Fruit fly (Drosophila melanogaster): Measurements from ENCODE around the gene Phb1.

Phb1 gene

DNA sequence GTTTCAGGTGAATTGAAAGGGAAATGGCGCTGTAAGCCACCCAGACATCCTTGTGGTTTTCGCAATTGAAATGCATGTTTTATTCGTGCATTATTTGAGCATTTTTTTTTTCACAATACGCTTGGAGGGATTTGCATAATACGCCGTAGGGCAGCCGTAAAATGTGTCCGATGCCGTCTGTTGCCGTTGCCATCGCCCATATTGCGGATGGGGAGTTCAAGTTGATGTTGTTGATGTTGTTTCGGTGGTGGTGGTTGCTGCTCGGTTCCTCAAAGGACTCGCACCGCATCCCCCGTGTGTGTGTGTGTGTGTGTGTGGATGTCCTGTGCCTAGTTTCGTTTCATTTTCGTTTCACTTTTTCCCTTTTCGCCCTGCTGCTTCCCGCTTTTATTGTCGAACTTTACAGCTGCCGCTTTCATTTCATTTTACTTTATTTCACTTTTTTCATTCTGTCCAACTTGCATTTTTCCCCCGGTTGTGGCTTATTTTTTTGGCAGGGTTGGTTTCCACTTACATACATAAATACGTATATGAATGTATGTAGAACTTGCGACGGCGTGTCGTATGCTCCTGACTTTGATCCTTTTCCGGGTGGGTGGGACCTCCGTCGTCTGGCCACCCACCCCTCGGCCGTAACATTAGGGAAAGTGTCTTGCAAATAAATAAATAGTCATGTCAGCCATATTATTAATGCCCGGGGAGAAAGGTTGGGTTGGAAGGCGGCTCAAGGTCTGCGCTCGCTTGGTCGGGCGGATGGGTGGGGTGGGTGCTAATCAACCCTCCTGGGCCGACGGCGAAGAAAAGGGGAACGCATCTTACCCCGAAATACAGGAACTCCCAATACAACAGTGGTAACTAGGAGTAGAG, 14.1 kb upstream of the Phb1 start:
- TF ChIP-seq CTCF (optimal IDR thresholded peaks at IDR 0.05) (no peak), CG8478 (optimal IDR thresholded peaks at IDR 0.05) (no peak)

DNA sequence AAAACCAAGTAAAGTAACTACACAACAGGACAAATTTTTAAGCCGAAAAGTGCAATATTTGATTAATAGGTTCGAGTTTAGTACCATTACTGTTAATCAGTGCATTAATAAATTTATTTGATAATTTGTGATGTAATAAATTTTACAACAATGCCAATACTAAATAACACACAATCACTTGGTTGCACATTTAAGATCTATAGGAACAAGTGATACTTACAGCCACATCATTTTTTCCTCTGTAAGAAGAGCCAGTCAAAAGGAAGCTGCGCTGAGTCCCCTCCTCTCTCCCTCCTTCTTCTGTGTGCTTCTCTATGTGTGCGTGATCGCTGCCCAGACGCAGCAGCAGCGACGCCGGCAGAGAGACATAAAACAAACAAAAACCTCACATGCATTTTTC, 13.1 kb upstream of the Phb1 start:
- no peak for TF ChIP-seq CG8478 (optimal IDR thresholded peaks at IDR 0.05)
- no peak for TF ChIP-seq CTCF (optimal IDR thresholded peaks at IDR 0.05)

DNA sequence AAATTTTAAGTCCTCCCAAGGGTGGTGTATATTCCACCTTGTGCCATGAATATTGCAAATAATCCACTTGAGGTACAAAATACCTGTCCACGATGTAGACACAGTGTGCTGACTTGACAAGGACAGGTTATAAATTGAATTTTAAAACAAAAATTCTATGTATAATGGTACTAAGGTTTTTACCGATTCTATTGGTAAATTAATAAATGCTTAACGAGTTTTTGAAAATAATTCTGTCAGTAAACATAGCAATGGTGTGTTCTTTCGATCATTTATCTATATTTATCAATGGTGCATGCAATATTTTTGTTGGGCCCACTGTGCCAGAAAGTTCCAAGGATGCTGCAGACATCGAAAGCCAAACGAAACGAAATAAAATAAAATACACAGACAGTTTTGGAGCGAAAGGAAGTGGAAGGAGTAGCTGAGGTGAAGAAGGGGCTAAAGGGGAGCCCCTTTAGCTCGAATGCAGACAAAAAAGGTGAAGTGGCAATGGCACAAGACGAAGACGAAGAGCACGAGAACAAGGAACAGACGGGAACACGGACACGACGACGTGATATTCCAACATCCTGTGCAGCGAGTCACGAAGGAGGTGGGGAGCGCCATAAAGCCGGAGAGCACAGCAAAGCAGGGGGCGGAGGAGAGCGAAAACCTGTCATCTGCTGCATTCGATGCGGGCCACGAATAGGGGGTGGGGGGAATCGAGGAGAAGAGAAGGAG, 12.4 kb upstream of the Phb1 start:
- TF ChIP-seq CG8478 (optimal IDR thresholded peaks at IDR 0.05) (no peak), CTCF (optimal IDR thresholded peaks at IDR 0.05) (no peak)

DNA sequence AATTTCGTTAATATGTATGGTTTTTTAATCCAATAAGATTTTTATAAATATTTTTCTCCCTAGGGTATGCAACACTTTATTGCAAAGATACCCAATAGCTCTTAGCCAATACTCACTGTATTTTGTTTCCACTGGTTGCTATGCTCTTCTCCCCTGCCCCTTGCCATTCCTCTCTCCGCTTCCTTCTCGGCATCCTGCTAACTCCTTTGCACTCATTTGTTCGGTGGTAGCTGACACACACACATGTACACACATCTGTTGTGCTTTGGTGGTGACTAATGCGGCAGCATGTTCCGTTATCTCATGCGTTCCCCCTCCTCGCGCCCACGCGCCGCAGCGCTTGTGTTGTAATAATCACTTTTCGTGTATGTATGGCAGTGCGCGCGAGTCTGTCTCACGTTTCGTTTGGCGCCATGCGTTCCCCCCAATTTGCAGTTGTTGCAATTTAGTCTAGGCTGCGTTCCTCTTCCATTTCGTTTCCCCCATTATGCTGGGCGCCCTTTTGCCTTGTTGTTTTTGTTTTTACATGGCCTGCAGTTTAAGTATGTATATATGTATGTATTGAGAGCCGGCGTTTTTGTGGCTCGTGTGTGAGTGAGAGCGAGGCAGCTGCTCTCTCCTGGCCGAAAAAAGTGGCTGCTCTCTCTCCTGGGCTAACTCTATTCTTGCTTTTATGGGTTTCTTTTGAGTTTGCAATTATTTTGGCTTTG, 11.3 kb upstream of the Phb1 start, which contains the start of gene Polr1D:
Gene Polr1D, minus strand, starts transcription at position 420 of the 710 bp plus-strand sequence.
- TF ChIP-seq CTCF (optimal IDR thresholded peaks at IDR 0.05) (no peak), CG8478 (optimal IDR thresholded peaks at IDR 0.05) (no peak)

DNA sequence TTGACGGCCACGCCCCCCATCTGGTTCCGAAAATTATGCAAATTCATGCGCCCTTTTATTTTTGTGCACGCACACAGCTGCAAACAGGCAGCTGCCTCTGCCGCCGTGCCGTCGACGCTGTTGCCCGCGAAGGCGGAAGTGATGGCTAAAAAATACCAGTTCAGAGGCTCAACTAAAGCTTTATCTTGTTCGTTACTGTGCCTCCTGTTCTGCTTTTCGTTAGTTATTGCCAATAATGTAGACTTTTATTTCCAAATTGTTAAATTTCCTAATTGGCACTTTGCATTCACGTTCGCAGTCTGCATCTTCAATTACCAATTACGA, 10.7 kb upstream of the Phb1 start:
- TF ChIP-seq CTCF (optimal IDR thresholded peaks at IDR 0.05) (no peak), CG8478 (optimal IDR thresholded peaks at IDR 0.05) (no peak)

DNA sequence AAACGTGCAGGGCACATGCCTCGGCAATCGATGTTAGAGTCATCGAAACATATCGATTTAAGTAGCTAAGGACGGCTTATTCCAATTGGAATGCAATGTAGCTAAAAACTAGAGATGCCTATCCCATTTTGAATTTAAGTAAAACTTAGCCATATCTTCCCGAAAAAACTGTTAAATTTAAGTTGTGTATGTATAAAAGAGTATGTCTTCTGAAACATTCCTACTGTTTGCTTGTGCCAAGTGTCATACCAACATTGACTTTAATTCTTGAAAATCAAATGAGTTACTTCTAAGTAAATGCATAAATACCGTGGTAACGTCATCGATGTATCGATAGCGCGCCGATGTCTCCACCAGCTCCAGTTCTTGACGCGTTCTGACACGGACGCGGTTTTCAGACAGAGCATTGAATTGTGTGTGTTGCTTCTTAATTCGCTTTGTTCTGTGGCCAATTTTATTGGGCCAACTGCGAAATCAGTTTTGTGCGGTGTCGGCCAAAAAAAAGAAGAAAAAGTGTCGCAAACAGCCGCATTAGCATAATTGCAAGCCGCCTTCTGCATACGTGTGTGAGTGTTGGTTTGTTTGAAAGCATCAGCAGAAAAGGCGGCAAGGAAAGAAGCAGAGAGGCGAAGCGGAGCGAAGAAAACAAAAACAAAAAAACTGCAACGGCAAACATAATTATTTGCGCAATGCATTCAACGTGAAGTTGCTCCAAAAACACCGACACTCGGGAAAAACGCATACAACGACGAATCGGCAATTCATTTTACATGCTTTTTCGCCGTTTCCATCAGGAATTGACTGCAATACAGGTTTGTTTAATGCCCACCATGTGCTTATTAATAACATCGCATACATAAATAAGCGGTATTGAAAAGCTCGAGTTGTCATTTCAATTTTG, 10.0 kb upstream of the Phb1 start, which contains the start of gene brat:
Gene brat, plus strand, starts transcription at position 352 of the 901 bp plus-strand sequence.
- TF ChIP-seq CG8478 (optimal IDR thresholded peaks at IDR 0.05) (no peak), CTCF (optimal IDR thresholded peaks at IDR 0.05) (peak in 1 of 2 experiments; percentile 12)

DNA sequence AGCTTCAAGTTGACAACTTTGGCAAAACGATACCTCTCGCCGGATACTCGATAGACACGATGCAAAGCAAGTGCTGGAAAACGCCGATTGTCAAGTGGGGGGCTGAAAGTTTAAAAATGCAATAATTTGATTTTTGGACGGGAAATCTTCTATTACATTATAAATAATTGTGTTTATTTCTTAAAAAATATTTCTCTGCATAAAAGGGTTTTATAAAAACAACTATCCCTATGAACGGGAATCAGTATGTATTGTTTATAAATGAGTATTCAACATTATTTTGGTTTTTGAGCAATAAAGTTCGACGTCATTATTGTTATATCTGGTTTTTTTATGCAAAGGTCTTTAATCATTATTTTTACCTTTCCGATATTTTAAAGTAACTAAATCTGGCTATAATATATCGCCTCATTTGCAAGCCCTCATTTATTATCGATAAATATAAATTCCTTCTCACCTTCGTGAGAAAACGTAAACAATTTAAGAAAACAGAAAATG, 8.3 kb upstream of the Phb1 start, which contains the start of the genes AsnRS and DCTN6-p27:
Gene AsnRS, minus strand, starts transcription at position 50 of the 498 bp plus-strand sequence.
Gene DCTN6-p27, plus strand, starts transcription at position 419 of the 498 bp plus-strand sequence.
- TF ChIP-seq CTCF (optimal IDR thresholded peaks at IDR 0.05) (no peak), CG8478 (optimal IDR thresholded peaks at IDR 0.05) (no peak)

DNA sequence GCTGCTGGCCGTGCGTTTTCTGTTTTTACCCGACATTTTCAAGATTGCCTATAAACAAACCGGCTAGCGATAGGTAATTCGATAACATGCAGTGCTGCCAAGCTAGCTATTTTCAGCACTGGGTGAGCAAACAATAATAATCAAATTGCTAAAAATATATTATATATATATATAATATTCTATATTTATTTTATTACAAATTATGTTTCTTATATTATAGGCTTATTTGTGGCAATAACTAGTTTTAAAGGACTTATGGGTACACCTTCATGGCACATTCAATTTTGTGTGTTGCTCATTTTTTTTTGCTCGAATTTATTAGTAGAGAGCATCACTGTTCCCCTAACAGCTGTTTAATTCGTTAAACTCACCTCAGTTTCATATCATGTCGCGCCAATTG, 3.2 kb upstream of the Phb1 start:
- TF ChIP-seq CTCF (optimal IDR thresholded peaks at IDR 0.05) (no peak), CG8478 (optimal IDR thresholded peaks at IDR 0.05) (no peak)

DNA sequence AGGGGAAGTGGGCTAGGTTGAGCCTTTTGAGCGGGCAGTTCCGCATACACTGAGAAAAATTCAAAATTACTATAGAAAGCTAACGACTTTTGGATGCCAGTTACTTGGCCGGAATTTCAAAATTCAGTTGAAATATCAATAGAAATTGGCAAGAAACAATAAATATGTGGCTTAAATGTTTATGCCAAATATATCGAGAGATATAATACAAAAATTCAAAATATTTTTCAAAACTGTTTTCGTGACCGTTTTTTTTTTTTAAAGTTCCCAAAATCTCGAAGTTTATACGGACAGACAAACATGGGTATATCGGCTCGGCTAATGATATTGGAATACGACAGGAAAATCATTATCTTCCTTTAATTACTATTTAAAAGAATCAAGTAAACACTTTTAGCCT, 2.7 kb downstream of the Phb1 start:
- TF ChIP-seq CTCF (optimal IDR thresholded peaks at IDR 0.05) (no peak), CG8478 (optimal IDR thresholded peaks at IDR 0.05) (no peak)

DNA sequence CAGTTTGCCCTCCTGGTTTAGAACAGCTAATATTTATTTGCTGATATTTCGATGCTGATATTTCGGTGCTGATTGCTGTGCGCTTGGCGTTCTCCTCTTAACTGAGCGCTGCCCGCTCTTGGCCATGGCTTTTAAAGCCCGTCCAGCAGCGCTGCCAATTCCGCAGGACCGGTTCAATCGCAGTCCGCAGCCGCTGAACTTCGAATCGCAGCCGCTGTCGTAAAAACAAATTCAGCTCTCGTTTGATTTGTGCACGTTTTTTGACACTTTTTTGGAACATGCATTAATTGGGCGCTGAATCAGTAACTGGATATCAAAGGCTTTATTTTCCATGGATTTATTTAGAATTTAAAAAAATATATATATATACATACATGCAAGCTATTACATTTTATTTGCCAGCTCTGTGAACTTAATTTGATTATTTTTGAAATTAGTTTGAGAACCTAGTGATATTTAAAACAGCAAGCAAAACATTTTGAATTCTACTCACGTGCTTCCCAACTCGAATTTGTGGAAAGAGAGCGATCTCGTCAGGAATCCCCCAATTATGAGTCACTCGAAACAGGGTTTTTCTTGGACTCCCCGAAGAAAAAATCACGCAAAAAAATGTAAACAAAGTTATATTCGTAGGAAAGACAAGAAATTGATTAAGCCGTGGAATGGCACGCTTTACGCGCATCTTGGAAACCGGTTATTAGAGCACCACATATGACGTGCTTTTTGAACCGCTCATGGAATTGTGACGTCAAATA, 3.3 kb downstream of the Phb1 start, which contains the start of gene Ddc:
Gene Ddc, minus strand, starts transcription at position 111 of the 755 bp plus-strand sequence.
- no peak for TF ChIP-seq CG8478 (optimal IDR thresholded peaks at IDR 0.05)
- TF ChIP-seq CTCF (optimal IDR thresholded peaks at IDR 0.05), result no peak

DNA sequence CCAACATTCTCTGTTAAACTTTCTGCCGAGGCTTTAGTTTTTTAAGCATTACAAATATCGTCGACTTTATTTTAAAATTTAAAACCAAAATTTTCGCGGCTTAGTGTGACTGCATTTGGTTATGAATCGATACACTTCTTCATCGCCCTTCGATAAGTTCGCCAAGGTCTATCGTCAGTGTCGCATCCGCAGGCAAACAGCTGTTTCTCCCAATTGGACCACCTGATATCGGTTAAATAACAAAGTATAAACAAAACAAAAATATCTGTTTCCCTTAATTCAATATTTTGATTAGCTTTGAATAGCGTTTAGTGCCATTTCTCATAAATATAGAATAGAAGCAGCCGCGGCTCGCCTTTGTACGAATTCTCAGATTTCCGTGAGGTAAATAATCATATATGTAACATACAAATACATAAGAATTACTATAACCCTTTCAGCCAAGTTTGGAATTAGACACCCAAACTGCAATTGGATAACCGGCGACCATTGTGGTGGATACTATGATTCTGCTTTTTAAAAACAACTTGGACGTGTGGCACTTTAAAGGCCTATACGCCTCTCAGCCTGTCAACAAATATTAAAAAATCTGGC, 9.4 kb downstream of the Phb1 start, which contains the start of gene CG10561:
Gene CG10561, plus strand, starts transcription at position 219 of the 594 bp plus-strand sequence.
- TF ChIP-seq CG8478 (optimal IDR thresholded peaks at IDR 0.05) (no peak), CTCF (optimal IDR thresholded peaks at IDR 0.05) (no peak)

DNA sequence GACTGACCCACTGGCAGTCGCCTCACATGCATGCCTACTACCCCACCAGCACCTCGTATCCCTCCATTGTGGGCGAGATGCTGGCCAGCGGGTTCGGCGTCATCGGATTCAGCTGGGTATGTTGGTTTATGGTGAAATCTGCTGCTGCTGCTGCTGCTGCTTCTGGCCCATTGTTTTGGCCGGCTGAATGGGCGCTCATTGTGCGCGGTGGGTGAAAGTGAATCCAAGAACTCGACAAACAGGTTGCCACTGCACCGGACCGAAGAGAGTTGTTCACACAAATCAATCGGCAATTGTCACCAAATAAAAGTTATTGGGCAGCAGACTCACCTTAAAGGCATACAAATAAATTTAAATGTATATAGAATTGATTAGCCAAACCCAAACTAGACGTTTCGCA, 11.5 kb downstream of the Phb1 start:
- TF ChIP-seq CG8478 (optimal IDR thresholded peaks at IDR 0.05) (no peak), CTCF (optimal IDR thresholded peaks at IDR 0.05) (no peak)

DNA sequence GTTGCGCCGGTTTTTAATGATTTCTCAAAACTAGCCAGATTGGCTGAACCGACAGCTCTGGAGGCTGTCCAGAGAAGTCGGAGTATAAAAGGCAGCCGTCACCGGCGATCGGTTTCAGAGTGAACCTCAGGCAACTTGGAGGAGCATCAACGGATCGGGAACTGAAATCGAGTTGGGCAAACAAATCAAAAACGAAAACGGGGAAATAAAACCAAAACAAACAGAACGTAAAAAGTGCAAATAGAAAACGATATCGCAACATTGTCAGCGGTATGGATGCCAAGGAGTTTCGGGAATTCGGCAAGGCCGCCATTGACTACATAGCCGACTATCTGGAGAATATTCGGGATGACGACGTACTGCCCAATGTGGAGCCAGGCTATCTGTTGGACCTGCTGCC, 11.9 kb downstream of the Phb1 start:
- TF ChIP-seq CG8478 (optimal IDR thresholded peaks at IDR 0.05) (no peak), CTCF (optimal IDR thresholded peaks at IDR 0.05) (no peak)
